Fruit fly (Drosophila melanogaster) whole organism, prepupa: ENCODE results near the gene ninaD.

Experiments used
- CG1621 ChIP-seq: fragments of 200-800 bp; sonication (Bioruptor generic); optimal IDR thresholded peaks from 3 replicates; lab custom pipeline; 2018; ENCODE audit warnings: missing biosample characterization, mild to moderate bottlenecking, missing genetic modification characterization
- CG16779 ChIP-seq: fragments of 200-800 bp; sonication (Bioruptor generic); optimal IDR thresholded peaks from 3 replicates; lab custom pipeline; 2017; ENCODE audit warnings: missing biosample characterization, mild to moderate bottlenecking, missing genetic modification characterization
- CG3032 ChIP-seq: fragments of 200-800 bp; optimal IDR thresholded peaks from 2 replicates; lab custom pipeline; 2019; ENCODE audit warnings: missing biosample characterization, mild to moderate bottlenecking, missing genetic modification characterization, moderate library complexity
- Ets21C ChIP-seq: fragments of 200-800 bp; sonication (Bioruptor generic); optimal IDR thresholded peaks from 3 replicates; lab custom pipeline; 2016; ENCODE audit warnings: missing biosample characterization, missing genetic modification characterization
- Gug ChIP-seq: fragments of 200-800 bp; sonication (Bioruptor generic); IDR thresholded peaks from 2 replicates; pipeline ENCODE4 v1.3.6; 2022; ENCODE audit warnings: missing biosample characterization, missing genetic modification characterization
- Hr39 ChIP-seq: fragments of 200-800 bp; sonication (Bioruptor generic); optimal IDR thresholded peaks from 2 replicates; lab custom pipeline; 2016; ENCODE audit warnings: missing biosample characterization, missing genetic modification characterization
- Met ChIP-seq: fragments of 200-800 bp; sonication (Bioruptor generic); optimal IDR thresholded peaks from 3 replicates; lab custom pipeline; 2016; ENCODE audit warnings: missing biosample characterization, missing genetic modification characterization
- Sox14 ChIP-seq: fragments of 200-800 bp; sonication (Bioruptor generic); optimal IDR thresholded peaks from 3 replicates; lab custom pipeline; 2016; ENCODE audit warnings: missing biosample characterization, missing genetic modification characterization
- Sox15 ChIP-seq: fragments of 200-800 bp; sonication (Bioruptor generic); optimal IDR thresholded peaks from 3 replicates; lab custom pipeline; 2016; ENCODE audit warnings: missing biosample characterization, missing genetic modification characterization
- cyc ChIP-seq: fragments of 200-800 bp; sonication (Bioruptor generic); optimal IDR thresholded peaks from 3 replicates; lab custom pipeline; 2016; ENCODE audit warnings: missing biosample characterization, missing genetic modification characterization
- esn ChIP-seq: fragments of 200-800 bp; sonication (Bioruptor generic); optimal IDR thresholded peaks from 2 replicates; lab custom pipeline; 2016; ENCODE audit warnings: missing biosample characterization, mild to moderate bottlenecking, missing genetic modification characterization, moderate library complexity
- fd85E ChIP-seq: fragments of 200-800 bp; sonication (Bioruptor generic); optimal IDR thresholded peaks from 3 replicates; lab custom pipeline; 2016; ENCODE audit warnings: missing biosample characterization, missing genetic modification characterization
- vri ChIP-seq: fragments of 200-800 bp; sonication (Bioruptor generic); optimal IDR thresholded peaks from 3 replicates; lab custom pipeline; 2016; ENCODE audit warnings: missing biosample characterization, mild to moderate bottlenecking, missing genetic modification characterization

dm6 chr2L:18113079-18113478 is 31.7 kb downstream of the ninaD start, which contains the start of gene CG44476:
- TF ChIP-seq Hr39 (GFP tag; lab: Kevin White, UChicago) (no peak), CG1621 (tag; lab: Kevin White, UChicago) (no peak), Sox15 (GFP tag; lab: Kevin White, UChicago) (no peak), esn (GFP tag; lab: Kevin White, UChicago) (no peak), Gug (GFP tag; lab: Robert Waterston, UW) (no peak), Met (GFP tag; lab: Kevin White, UChicago) (no peak), CG3032 (no peak), CG16779 (tag; lab: Kevin White, UChicago) (no peak), fd85E (GFP tag; lab: Kevin White, UChicago) (no peak), vri (GFP tag; lab: Kevin White, UChicago) (no peak), Ets21C (GFP tag; lab: Kevin White, UChicago) (no peak), Sox14 (GFP tag; lab: Kevin White, UChicago) (no peak), cyc (GFP tag; lab: Kevin White, UChicago) (no peak)
